Worm (Caenorhabditis elegans) whole organism, L4/young adult: ENCODE data around the gene unc-76.
"Not testable (repeated sequence)": the region's sequence is repeated elsewhere in the genome, so short reads cannot be mapped to it uniquely, and the experiment has no call there.

ENCODE experiments used
- W03F9.2 ChIP-seq: fragments of 150-350 bp; optimal IDR thresholded peaks from 2 replicates; lab custom pipeline; 2014; ENCODE audit warnings: missing biosample characterization, missing genetic modification characterization
- dao-5 ChIP-seq: sonication (generic microtip); optimal IDR thresholded peaks from 2 replicates; lab custom pipeline; 2016; ENCODE audit warnings: missing genotype, missing genetic modification characterization, moderate library complexity, missing compliant biosample characterization
- him-1 ChIP-seq: sonication (generic microtip); optimal IDR thresholded peaks from 2 replicates; lab custom pipeline; 2016; ENCODE audit warnings: missing genotype, missing genetic modification reagents, missing genetic modification characterization, missing compliant biosample characterization

unc-76 gene

DNA sequence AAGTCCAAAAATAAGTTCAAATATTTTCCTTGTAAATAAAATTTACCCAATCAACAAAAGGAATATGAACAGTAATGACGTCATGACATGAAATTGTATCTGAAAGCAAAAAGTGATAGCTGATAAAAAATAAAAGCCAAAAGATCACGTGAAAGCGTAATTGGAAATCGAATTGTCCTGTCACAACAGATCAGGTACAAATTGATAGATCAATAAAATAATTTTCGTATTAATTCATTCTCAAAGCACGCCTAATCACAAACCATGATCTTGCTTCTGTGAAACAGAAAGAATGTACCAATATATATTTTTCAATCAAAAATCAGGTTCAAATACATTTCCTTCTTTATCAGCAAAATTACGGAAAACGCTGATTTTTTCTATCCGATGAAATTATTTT is 48.0 kb downstream of the unc-76 start, which contains the start of gene flor-1:
Gene flor-1 (minus strand): TSS at position 101 of the 400 bp plus-strand sequence.
- TF ChIP-seq dao-5 (tag; lab: Kevin White, UChicago) (no peak), W03F9.2 (tag; lab: Kevin White, UChicago) (no peak)

DNA sequence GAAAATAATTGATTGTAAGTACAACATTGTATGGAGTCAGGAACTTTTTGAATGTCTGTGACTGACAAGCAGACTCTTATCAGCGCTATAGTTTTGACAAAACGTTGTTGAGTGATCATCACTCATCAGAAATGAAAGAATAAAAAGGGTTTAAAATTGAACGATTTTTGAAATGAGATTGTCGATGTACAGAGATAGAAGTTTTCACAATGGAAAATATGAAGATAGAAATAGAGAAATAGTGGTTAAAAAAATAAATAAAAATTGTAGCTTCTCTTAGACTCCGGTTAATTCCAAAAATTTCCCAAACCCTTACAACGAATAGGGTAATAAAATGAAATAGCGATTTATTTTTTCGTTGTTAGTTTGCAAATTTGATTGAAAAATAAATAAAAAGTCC is 53.6 kb downstream of the unc-76 start, which contains the start of gene ugt-30:
Gene ugt-30 (minus strand): TSS at position 101 of the 400 bp plus-strand sequence.
- not testable (repeated sequence) for TF ChIP-seq dao-5, W03F9.2, him-1 (tag; lab: Kevin White, UChicago)

DNA sequence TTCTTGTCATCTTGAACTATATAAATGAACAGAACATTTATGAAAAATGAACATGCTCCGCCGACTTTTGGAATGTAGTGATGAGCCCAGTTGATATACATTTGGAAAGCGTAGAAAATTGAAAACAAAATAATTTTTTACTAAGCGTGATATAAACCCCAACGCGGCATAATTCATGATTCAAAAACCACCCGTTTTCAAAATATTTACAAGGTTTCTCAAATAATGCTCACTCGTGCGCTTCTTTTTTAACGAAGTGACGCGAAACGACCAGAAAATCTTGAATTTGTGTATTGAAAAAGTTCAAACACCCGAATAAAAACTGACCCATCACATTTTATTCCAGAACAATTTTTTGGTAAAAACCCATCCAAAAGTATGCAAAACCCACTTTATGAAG is 55.9 kb downstream of the unc-76 start, which contains the start of gene srj-27:
Gene srj-27 (minus strand): TSS at position 101 of the 400 bp plus-strand sequence.
- TF ChIP-seq W03F9.2 (tag; lab: Kevin White, UChicago) (no peak), dao-5 (tag; lab: Kevin White, UChicago) (no peak), him-1 (tag; lab: Kevin White, UChicago) (no peak)

DNA sequence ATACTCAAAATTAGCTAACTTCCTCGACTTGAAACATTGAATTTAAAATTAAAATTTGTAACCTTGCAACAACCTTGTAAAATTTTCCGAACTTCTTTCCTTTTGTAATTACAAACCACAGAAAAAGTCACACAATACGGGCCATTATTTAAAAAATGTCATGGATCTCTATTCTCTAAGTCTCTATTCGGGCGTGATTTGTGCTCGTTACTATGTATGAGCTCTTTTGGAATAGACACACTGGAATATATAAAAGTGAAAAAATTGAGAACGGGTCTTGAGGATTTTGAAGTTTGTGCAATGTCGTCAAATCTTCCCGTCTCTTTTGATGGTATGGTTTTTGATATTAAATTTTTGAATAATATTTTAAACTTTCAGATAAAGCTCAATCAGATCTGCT is 56.4 kb downstream of the unc-76 start, which contains the start of gene srr-7:
Gene srr-7 (plus strand): TSS at position 301 of the 400 bp plus-strand sequence.
- TF ChIP-seq him-1 (tag; lab: Kevin White, UChicago) (no peak), dao-5 (tag; lab: Kevin White, UChicago) (no peak), W03F9.2 (tag; lab: Kevin White, UChicago) (no peak)
